Fruit fly (Drosophila melanogaster): Measurements from ENCODE around the gene CG8010.

Gene CG8010

DNA sequence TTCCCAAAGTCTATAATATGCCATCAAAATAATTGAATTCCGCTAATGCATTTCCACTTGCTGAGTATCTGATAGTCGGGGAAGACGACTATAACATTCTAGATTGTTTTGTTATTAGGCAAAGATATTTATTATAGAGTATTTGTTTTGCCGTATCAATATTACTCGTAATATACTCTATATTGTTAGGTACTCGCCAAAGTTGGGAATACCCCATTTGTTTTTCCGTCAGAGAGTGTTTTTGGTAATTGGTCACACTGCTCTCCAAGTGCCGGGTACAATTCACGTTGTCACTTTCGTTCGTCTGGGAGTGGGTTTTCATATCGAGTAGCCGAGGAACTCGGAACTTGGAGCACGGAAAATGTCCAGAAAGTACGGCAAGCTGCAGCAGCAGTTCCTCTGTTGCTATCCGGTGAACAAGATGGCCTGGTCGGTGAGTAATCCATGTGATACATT lies 25.3 kb downstream of the CG8010 start, which contains the start of gene CG7889 (continued):
- TF ChIP-seq CG10267 (tag; optimal IDR thresholded peaks at IDR 0.05): peak; percentile 34
- TF ChIP-seq CG17359 (tag; optimal IDR thresholded peaks at IDR 0.05): no peak
- no peak for TF ChIP-seq fu2 (GFP tag; optimal IDR thresholded peaks at IDR 0.05)
- TF ChIP-seq Gsc (GFP tag; IDR thresholded peaks at IDR 0.05): no peak
- TF ChIP-seq jigr1 (GFP tag; IDR thresholded peaks at IDR 0.05): no peak
- TF ChIP-seq CG3995 (GFP tag; optimal IDR thresholded peaks at IDR 0.05): peak; percentile 70
- no peak for TF ChIP-seq exex (tag; optimal IDR thresholded peaks at IDR 0.05)
- peak; percentile 15 for TF ChIP-seq jumu (GFP tag; optimal IDR thresholded peaks at IDR 0.05)
- no peak for TF ChIP-seq az2 (GFP tag; optimal IDR thresholded peaks at IDR 0.05)
- no peak for TF ChIP-seq NC2β (GFP tag; optimal IDR thresholded peaks at IDR 0.05)
- no peak for TF ChIP-seq sens-2 (GFP tag; IDR thresholded peaks at IDR 0.05)
- TF ChIP-seq btn (GFP tag; optimal IDR thresholded peaks at IDR 0.05): no peak
- TF ChIP-seq CG34422 (GFP tag; IDR thresholded peaks at IDR 0.05): peak; percentile 31; the same call in 1 of the 3 replicates
- peak; percentile 9 for TF ChIP-seq CG6765 (GFP tag; optimal IDR thresholded peaks at IDR 0.05)
- TF ChIP-seq CG31224 (GFP tag; IDR thresholded peaks at IDR 0.05): no peak
- peak; percentile 18 for TF ChIP-seq grau (tag; optimal IDR thresholded peaks at IDR 0.05)
- peak; percentile 52 for TF ChIP-seq CG14710 (tag; optimal IDR thresholded peaks at IDR 0.05)
- TF ChIP-seq kni (GFP tag; optimal IDR thresholded peaks at IDR 0.05): no peak
- TF ChIP-seq CG30431 (GFP tag; optimal IDR thresholded peaks at IDR 0.05): no peak
- TF ChIP-seq Sry-δ (GFP tag; optimal IDR thresholded peaks at IDR 0.05): peak; percentile 3
- TF ChIP-seq unpg (GFP tag; optimal IDR thresholded peaks at IDR 0.05): no peak
- TF ChIP-seq CG15601 (tag; optimal IDR thresholded peaks at IDR 0.05): peak; percentile 39
- peak; percentile 7 for TF ChIP-seq B-H2 (GFP tag; optimal IDR thresholded peaks at IDR 0.05)
- 0 out of 3 replicates have a peak, but pooled peaks have one; percentile 29 for TF ChIP-seq CG11695 (GFP tag; IDR thresholded peaks at IDR 0.05)
- no peak for TF ChIP-seq CG31388 (GFP tag; optimal IDR thresholded peaks at IDR 0.05)
- no peak for TF ChIP-seq grn (GFP tag; optimal IDR thresholded peaks at IDR 0.05)
- no peak for TF ChIP-seq CG1832 (GFP tag; optimal IDR thresholded peaks at IDR 0.05)
- TF ChIP-seq Dip2 (GFP tag; IDR thresholded peaks at IDR 0.05): no peak
- TF ChIP-seq luna (GFP tag; optimal IDR thresholded peaks at IDR 0.05): no peak
- TF ChIP-seq CG12659 (GFP tag; optimal IDR thresholded peaks at IDR 0.05): peak; percentile 2
- TF ChIP-seq CG11504 (tag; optimal IDR thresholded peaks at IDR 0.05): peak; percentile 50
- peak; percentile 61 for TF ChIP-seq MESR4 (GFP tag; optimal IDR thresholded peaks at IDR 0.05)
- no peak for TF ChIP-seq HLH3B (GFP tag; IDR thresholded peaks at IDR 0.05)
- TF ChIP-seq CG18262 (tag; optimal IDR thresholded peaks at IDR 0.05): peak; percentile 53
- TF ChIP-seq sens (GFP tag): peak; percentile 86
- no peak for TF ChIP-seq Doc3 (GFP tag; IDR thresholded peaks at IDR 0.05; ENCODE audit: partially characterized antibody)
- peak; percentile 6 for TF ChIP-seq Hsf (GFP tag; optimal IDR thresholded peaks at IDR 0.05)
- no peak for TF ChIP-seq usp (GFP tag; optimal IDR thresholded peaks at IDR 0.05)
- TF ChIP-seq CG1647 (GFP tag; optimal IDR thresholded peaks at IDR 0.05): peak; percentile 6
- no peak for TF ChIP-seq CTCF (GFP tag; optimal IDR thresholded peaks at IDR 0.05)
- no peak for TF ChIP-seq CG4854 (GFP tag; optimal IDR thresholded peaks at IDR 0.05)
- TF ChIP-seq CG2199 (GFP tag; IDR thresholded peaks at IDR 0.05): no peak
- peak; percentile 21 for TF ChIP-seq CG18476 (GFP tag; optimal IDR thresholded peaks at IDR 0.05)
- no peak for TF ChIP-seq ftz-f1 (GFP tag; optimal IDR thresholded peaks at IDR 0.05)
- TF ChIP-seq sob (GFP tag; IDR thresholded peaks at IDR 0.05): peak; percentile 34; the same call in 1 of the 2 replicates
- peak; percentile 25 for TF ChIP-seq Fer1 (GFP tag; optimal IDR thresholded peaks at IDR 0.05)
- TF ChIP-seq zen (tag; optimal IDR thresholded peaks at IDR 0.05): peak; percentile 13
- peak; percentile 15 for TF ChIP-seq stwl (tag; optimal IDR thresholded peaks at IDR 0.05)
- TF ChIP-seq CG9817 (tag; optimal IDR thresholded peaks at IDR 0.05): no peak
- TF ChIP-seq p53 (GFP tag; optimal IDR thresholded peaks at IDR 0.05): no peak
- TF ChIP-seq Elba2 (GFP tag; optimal IDR thresholded peaks at IDR 0.05): no peak
- TF ChIP-seq dm (GFP tag; optimal IDR thresholded peaks at IDR 0.05): peak; percentile 10
